Fruit fly (Drosophila melanogaster) whole organism, embryonic: ENCODE measurements around the gene wry.

Experiments
- Abd-B ChIP-seq: fragments of 200-800 bp; sonication (Bioruptor generic); optimal IDR thresholded peaks from 2 replicates; lab custom pipeline; 2018; ENCODE audit warnings: missing biosample characterization, mild to moderate bottlenecking, missing genetic modification characterization, moderate library complexity
- Adf1 ChIP-seq: fragments of 200-800 bp; sonication (Bioruptor generic); IDR thresholded peaks from 2 replicates; pipeline ENCODE4 v1.3.6; 2022; ENCODE audit warnings: missing biosample characterization, missing genetic modification characterization
- Aef1 ChIP-seq: fragments of 200-800 bp; sonication (Bioruptor generic); IDR thresholded peaks from 3 replicates; pipeline ENCODE4 v1.3.6; 2022; ENCODE audit warnings: missing biosample characterization, missing genetic modification characterization
- CG10147 ChIP-seq: fragments of 200-800 bp; sonication (Bioruptor generic); optimal IDR thresholded peaks from 2 replicates; lab custom pipeline; 2019; ENCODE audit warnings: missing biosample characterization, mild to moderate bottlenecking, missing genetic modification characterization, moderate library complexity
- CG1024 ChIP-seq: fragments of 200-800 bp; sonication (Bioruptor generic); IDR thresholded peaks from 2 replicates; pipeline ENCODE4 v1.3.6; 2022; ENCODE audit warnings: missing biosample characterization, missing genetic modification characterization
- CG10366 ChIP-seq: fragments of 200-800 bp; sonication (Bioruptor generic); IDR thresholded peaks from 2 replicates; pipeline ENCODE4 v1.3.6; 2022; ENCODE audit warnings: missing biosample characterization, missing genetic modification characterization
- CG12071 ChIP-seq: fragments of 200-800 bp; sonication (Bioruptor generic); optimal IDR thresholded peaks from 3 replicates; lab custom pipeline; 2018; ENCODE audit warnings: missing biosample characterization, mild to moderate bottlenecking, missing genetic modification characterization
- CG13296 ChIP-seq: fragments of 200-800 bp; sonication (Bioruptor generic); optimal IDR thresholded peaks from 3 replicates; lab custom pipeline; 2018; ENCODE audit warnings: missing biosample characterization, mild to moderate bottlenecking, missing genetic modification characterization
- CG15269 ChIP-seq: fragments of 200-800 bp; sonication (Bioruptor generic); optimal IDR thresholded peaks from 2 replicates; lab custom pipeline; 2018; ENCODE audit warnings: missing biosample characterization, mild to moderate bottlenecking, missing genetic modification characterization, moderate library complexity
- CG17186 ChIP-seq: fragments of 200-800 bp; sonication (Bioruptor generic); optimal IDR thresholded peaks from 3 replicates; lab custom pipeline; 2017; ENCODE audit warnings: missing biosample characterization, missing genetic modification reagents, missing genetic modification characterization
- CG17568 ChIP-seq: fragments of 200-800 bp; sonication (Bioruptor generic); optimal IDR thresholded peaks from 2 replicates; lab custom pipeline; 2018; ENCODE audit warnings: missing biosample characterization, mild to moderate bottlenecking, missing genetic modification characterization, moderate library complexity
- CG18476 ChIP-seq: fragments of 200-800 bp; sonication (Bioruptor generic); optimal IDR thresholded peaks from 2 replicates; lab custom pipeline; 2016; ENCODE audit warnings: missing biosample characterization, mild to moderate bottlenecking, missing genetic modification characterization
- CG18619 ChIP-seq: fragments of 200-800 bp; sonication (Bioruptor generic); optimal IDR thresholded peaks from 3 replicates; lab custom pipeline; 2017; ENCODE audit warnings: missing biosample characterization, mild to moderate bottlenecking, missing genetic modification characterization
- CG2889 ChIP-seq: fragments of 200-800 bp; sonication (Bioruptor generic); IDR thresholded peaks from 3 replicates; pipeline ENCODE4 v1.3.6; 2022; ENCODE audit warnings: missing biosample characterization, missing genetic modification characterization
- CG32532 ChIP-seq: fragments of 200-800 bp; sonication (Bioruptor generic); IDR thresholded peaks from 2 replicates; pipeline ENCODE4 v1.3.6; 2022; ENCODE audit warnings: missing biosample characterization, missing genetic modification characterization
- CG3847 ChIP-seq: fragments of 200-800 bp; sonication (Bioruptor generic); IDR thresholded peaks from 2 replicates; pipeline ENCODE4 v1.3.6; 2022; ENCODE audit warnings: missing biosample characterization, missing genetic modification characterization
- CG6175 ChIP-seq: fragments of 200-800 bp; sonication (Bioruptor generic); IDR thresholded peaks from 3 replicates; pipeline ENCODE4 v1.3.6; 2022; ENCODE audit warnings: missing biosample characterization, missing genetic modification characterization
- CG8290 ChIP-seq, 3 experiments: fragments of 200-800 bp; sonication (Bioruptor generic); optimal IDR thresholded peaks; 2 replicates each; lab custom pipeline; 2016 to 2019; ENCODE audit warnings: missing biosample characterization in 3 of 3, missing genetic modification characterization in 3 of 3, mild to moderate bottlenecking in 2 of 3, moderate library complexity in 1 of 3
- CG8924 ChIP-seq: fragments of 200-800 bp; optimal IDR thresholded peaks from 3 replicates; lab custom pipeline; 2019; ENCODE audit warnings: missing biosample characterization, mild to moderate bottlenecking, missing genetic modification characterization, moderate library complexity
- CG9727 ChIP-seq: fragments of 200-800 bp; sonication (Bioruptor generic); optimal IDR thresholded peaks from 3 replicates; lab custom pipeline; 2017; ENCODE audit warnings: missing biosample characterization, mild to moderate bottlenecking, missing genetic modification characterization
- Eip74EF ChIP-seq, 2 experiments: fragments of 200-800 bp in 1 of 2; fragments of >200 bp in 1 of 2; sonication (Bioruptor generic) in 1 of 2; optimal IDR thresholded peaks; 2 replicates each; lab custom pipeline; 2017 to 2019; ENCODE audit warnings: missing biosample characterization in 2 of 2, missing genetic modification characterization in 2 of 2, mild to moderate bottlenecking in 1 of 2, moderate library complexity in 1 of 2
- HHEX ChIP-seq: fragments of 200-800 bp; sonication (Bioruptor generic); optimal IDR thresholded peaks from 3 replicates; lab custom pipeline; 2017; ENCODE audit warnings: missing biosample characterization, mild to moderate bottlenecking, missing genetic modification characterization, missing genetic modification reagents
- Hand ChIP-seq: fragments of 200-800 bp; sonication (Bioruptor generic); optimal IDR thresholded peaks from 2 replicates; lab custom pipeline; 2017; ENCODE audit warnings: mild to moderate bottlenecking, missing biosample characterization, missing genetic modification reagents, missing genetic modification characterization
- HmgZ ChIP-seq: fragments of 200-800 bp; sonication (Bioruptor generic); optimal IDR thresholded peaks from 2 replicates; lab custom pipeline; 2018; ENCODE audit warnings: missing biosample characterization, mild to moderate bottlenecking, missing genetic modification characterization
- Jarid2 ChIP-seq: fragments of 200-800 bp; sonication (Bioruptor generic); optimal IDR thresholded peaks from 3 replicates; lab custom pipeline; 2017; ENCODE audit warnings: mild to moderate bottlenecking, missing biosample characterization, missing genetic modification reagents, missing genetic modification characterization
- Mrtf ChIP-seq: fragments of 200-800 bp; sonication (Bioruptor generic); IDR thresholded peaks from 3 replicates; pipeline ENCODE4 v1.3.6; 2022; ENCODE audit warnings: missing biosample characterization, missing genetic modification characterization
- Nf-YB ChIP-seq: fragments of 200-800 bp; sonication (Bioruptor generic); optimal IDR thresholded peaks from 3 replicates; lab custom pipeline; 2019; ENCODE audit warnings: missing biosample characterization, mild to moderate bottlenecking, missing genetic modification characterization, moderate library complexity
- NfI ChIP-seq: fragments of 200-800 bp; sonication (Bioruptor generic); optimal IDR thresholded peaks from 3 replicates; lab custom pipeline; 2018; ENCODE audit warnings: missing biosample characterization, mild to moderate bottlenecking, missing genetic modification characterization, moderate library complexity
- Oli ChIP-seq: fragments of 200-800 bp; sonication (Bioruptor generic); optimal IDR thresholded peaks from 2 replicates; lab custom pipeline; 2018; ENCODE audit warnings: missing biosample characterization, mild to moderate bottlenecking, missing genetic modification characterization, moderate library complexity
- Ptx1 ChIP-seq: fragments of 200-800 bp; sonication (Bioruptor generic); IDR thresholded peaks from 2 replicates; pipeline ENCODE4 v1.3.6; 2022; ENCODE audit warnings: missing biosample characterization, missing genetic modification characterization
- Scr ChIP-seq: fragments of 200-800 bp; sonication (Bioruptor generic); IDR thresholded peaks from 2 replicates; pipeline ENCODE4 v1.3.6; 2022; ENCODE audit warnings: missing biosample characterization, missing genetic modification characterization; ENCODE audit not compliant: partially characterized antibody
- Sry-β ChIP-seq: fragments of 200-800 bp; sonication (Bioruptor generic); optimal IDR thresholded peaks from 2 replicates; lab custom pipeline; 2018; ENCODE audit warnings: missing biosample characterization, mild to moderate bottlenecking, missing genetic modification characterization, moderate library complexity
- Taf1 ChIP-seq: fragments of 200-800 bp; sonication (Bioruptor generic); IDR thresholded peaks from 2 replicates; pipeline ENCODE4 v1.3.6; 2022; ENCODE audit warnings: missing biosample characterization, missing genetic modification characterization
- Trl ChIP-seq, 3 experiments: fragments of >200 bp in 2 of 3; fragments of 200-800 bp in 1 of 3; sonication (Bioruptor generic) in 1 of 3; optimal IDR thresholded peaks; 2 replicates in 1 of 3; 3 replicates in 2 of 3; lab custom pipeline; 2016 to 2017; ENCODE audit warnings: missing biosample characterization in 1 of 3, missing genetic modification characterization in 1 of 3
- da ChIP-seq: fragments of 200-800 bp; sonication (Bioruptor generic); optimal IDR thresholded peaks from 2 replicates; lab custom pipeline; 2016; ENCODE audit warnings: missing biosample characterization, missing genetic modification characterization
- en ChIP-seq: fragments of 200-800 bp; sonication (Bioruptor generic); optimal IDR thresholded peaks from 2 replicates; lab custom pipeline; 2016; ENCODE audit warnings: missing biosample characterization, missing genetic modification characterization
- ewg ChIP-seq: fragments of 200-800 bp; sonication (Bioruptor generic); optimal IDR thresholded peaks from 3 replicates; lab custom pipeline; 2017; ENCODE audit warnings: mild to moderate bottlenecking, missing biosample characterization, missing genetic modification reagents, missing genetic modification characterization
- fd3F ChIP-seq: fragments of 200-800 bp; sonication (Bioruptor generic); optimal IDR thresholded peaks from 2 replicates; lab custom pipeline; 2018; ENCODE audit warnings: missing biosample characterization, mild to moderate bottlenecking, missing genetic modification characterization, moderate library complexity
- fd96Cb ChIP-seq: fragments of 200-800 bp; sonication (Bioruptor generic); optimal IDR thresholded peaks from 2 replicates; lab custom pipeline; 2018; ENCODE audit warnings: missing biosample characterization, mild to moderate bottlenecking, missing genetic modification characterization, moderate library complexity
- ftz-f1 ChIP-seq: fragments of 200-800 bp; sonication (Bioruptor generic); optimal IDR thresholded peaks from 2 replicates; lab custom pipeline; 2016; ENCODE audit warnings: missing biosample characterization, missing genetic modification characterization
- ken ChIP-seq: fragments of 200-800 bp; sonication (Bioruptor generic); IDR thresholded peaks from 3 replicates; pipeline ENCODE4 v1.3.6; 2022; ENCODE audit warnings: missing biosample characterization, missing genetic modification characterization
- luna ChIP-seq: fragments of 200-800 bp; sonication (Bioruptor generic); optimal IDR thresholded peaks from 2 replicates; lab custom pipeline; 2016; ENCODE audit warnings: missing biosample characterization, missing genetic modification characterization
- pan ChIP-seq, 4 experiments: fragments of >200 bp in 3 of 4; fragments of 200-800 bp in 1 of 4; sonication (Bioruptor generic) in 1 of 4; optimal IDR thresholded peaks in 3 of 4; IDR thresholded peaks in 1 of 4; 2 replicates each; pipeline versions ENCODE4 v1.3.6 to Lab custom; 2017 to 2022; ENCODE audit warnings: missing biosample characterization in 2 of 4, missing genetic modification characterization in 2 of 4, mixed read lengths in 1 of 4
- peb ChIP-seq: fragments of 200-800 bp; sonication (Bioruptor generic); IDR thresholded peaks from 2 replicates; pipeline ENCODE4 v1.3.6; 2022; ENCODE audit warnings: missing biosample characterization, missing genetic modification characterization
- pnt ChIP-seq: fragments of 200-800 bp; sonication (Bioruptor generic); optimal IDR thresholded peaks from 3 replicates; lab custom pipeline; 2016; ENCODE audit warnings: missing biosample characterization, missing genetic modification characterization
- slou ChIP-seq: fragments of 200-800 bp; sonication (Bioruptor generic); optimal IDR thresholded peaks from 3 replicates; lab custom pipeline; 2016; ENCODE audit warnings: missing biosample characterization, missing genetic modification characterization
- twi ChIP-seq: fragments of 200-800 bp; optimal IDR thresholded peaks from 2 replicates; lab custom pipeline; 2019; ENCODE audit warnings: missing biosample characterization, mild to moderate bottlenecking, missing genetic modification characterization, moderate library complexity

wry gene

dm6 chr2L:1837717-1838368 lies 1.5 kb downstream of the wry start (continued):
- TF ChIP-seq Scr (GFP tag; lab: Robert Waterston, UW) (no peak), Abd-B (GFP tag; lab: Kevin White, UChicago) (peak; percentile 23), CG8924 (tag; lab: Kevin White, UChicago) (peak; percentile 32), pan (optimal IDR thresholded peaks at IDR 0.05; lab: Kevin White, UChicago) (no peak), pan (GFP tag; optimal IDR thresholded peaks at IDR 0.05 in 1 of 2, IDR thresholded peaks at IDR 0.05 in 1 of 2) (peak in 1 of 2 experiments; percentile 60), ken (GFP tag; lab: Robert Waterston, UW) (no peak), Nf-YB (no peak), CG2889 (GFP tag; lab: Robert Waterston, UW) (0 out of 3 replicates have a peak, but pooled peaks have one; percentile 59), Eip74EF (GFP tag; optimal IDR thresholded peaks at IDR 0.05; lab: Kevin White, UChicago) (no peak), CG18619 (peak; percentile 18), CG18476 (no peak), HHEX (peak; percentile 2), fd3F (GFP tag; lab: Kevin White, UChicago) (peak; percentile 29), pnt (peak; percentile 44), CG10147 (GFP tag; lab: Kevin White, UChicago) (peak; percentile 46), CG8290 (GFP tag; optimal IDR thresholded peaks at IDR 0.05; lab: Kevin White, UChicago) (no peak), CG8290 (tag; optimal IDR thresholded peaks at IDR 0.05; lab: Kevin White, UChicago) (peak in 1 of 2 experiments; percentile 73), en (no peak), fd96Cb (tag; lab: Kevin White, UChicago) (no peak), Trl (optimal IDR thresholded peaks at IDR 0.05; lab: Kevin White, UChicago) (no peak), Trl (GFP tag; optimal IDR thresholded peaks at IDR 0.05; lab: Kevin White, UChicago) (peak; percentile 20), Hand (GFP tag; lab: Kevin White, UChicago) (peak; percentile 49), ftz-f1 (GFP tag; lab: Kevin White, UChicago) (no peak), CG12071 (GFP tag; lab: Kevin White, UChicago) (peak; percentile 7), Ptx1 (GFP tag; lab: Robert Waterston, UW) (peak; percentile 57), da (no peak), ewg (peak; percentile 0), peb (GFP tag; lab: Robert Waterston, UW) (0 out of 2 replicates have a peak, but pooled peaks have one; percentile 26), Jarid2 (no peak), Adf1 (GFP tag; lab: Robert Waterston, UW) (peak; percentile 30; the same call in 1 of the 2 replicates), HmgZ (tag; lab: Kevin White, UChicago) (peak; percentile 15), Aef1 (GFP tag; lab: Robert Waterston, UW) (peak; percentile 47; the same call in 2 of the 3 replicates), CG17186 (GFP tag; lab: Kevin White, UChicago) (no peak), CG10366 (GFP tag; lab: Robert Waterston, UW) (peak; percentile 42), CG1024 (GFP tag; lab: Robert Waterston, UW) (0 out of 2 replicates have a peak, but pooled peaks have one; percentile 31), CG15269 (tag; lab: Kevin White, UChicago) (peak; percentile 59), NfI (GFP tag; lab: Kevin White, UChicago) (peak; percentile 50), luna (GFP tag; lab: Kevin White, UChicago) (no peak), twi (no peak), Oli (tag; lab: Kevin White, UChicago) (peak; percentile 48), CG3847 (0 out of 2 replicates have a peak, but pooled peaks have one; percentile 31), CG32532 (GFP tag; lab: Robert Waterston, UW) (peak; percentile 52; the same call in 1 of the 2 replicates), slou (GFP tag; lab: Kevin White, UChicago) (peak; percentile 1), Mrtf (peak; percentile 45; the same call in 1 of the 3 replicates), CG6175 (no peak), CG17568 (no peak), Taf1 (GFP tag; lab: Robert Waterston, UW) (peak; percentile 17; the same call in 1 of the 2 replicates), CG13296 (peak; percentile 24), CG9727 (GFP tag; lab: Kevin White, UChicago) (peak; percentile 42), Sry-β (GFP tag; lab: Kevin White, UChicago) (no peak)
